Fruit fly (Drosophila melanogaster) whole organism, adult: ENCODE results near the gene dpr20.

ENCODE experiments used
- bab1 ChIP-seq: fragments of 200-800 bp; sonication (Bioruptor generic); optimal IDR thresholded peaks from 3 replicates; lab custom pipeline; 2019; ENCODE audit warnings: missing biosample characterization, mild to moderate bottlenecking, missing genetic modification characterization, moderate library complexity
- tj ChIP-seq: fragments of 200-800 bp; sonication (Bioruptor generic); optimal IDR thresholded peaks from 3 replicates; lab custom pipeline; 2017; ENCODE audit warnings: missing biosample characterization, mild to moderate bottlenecking, missing genetic modification characterization, moderate library complexity

DNA sequence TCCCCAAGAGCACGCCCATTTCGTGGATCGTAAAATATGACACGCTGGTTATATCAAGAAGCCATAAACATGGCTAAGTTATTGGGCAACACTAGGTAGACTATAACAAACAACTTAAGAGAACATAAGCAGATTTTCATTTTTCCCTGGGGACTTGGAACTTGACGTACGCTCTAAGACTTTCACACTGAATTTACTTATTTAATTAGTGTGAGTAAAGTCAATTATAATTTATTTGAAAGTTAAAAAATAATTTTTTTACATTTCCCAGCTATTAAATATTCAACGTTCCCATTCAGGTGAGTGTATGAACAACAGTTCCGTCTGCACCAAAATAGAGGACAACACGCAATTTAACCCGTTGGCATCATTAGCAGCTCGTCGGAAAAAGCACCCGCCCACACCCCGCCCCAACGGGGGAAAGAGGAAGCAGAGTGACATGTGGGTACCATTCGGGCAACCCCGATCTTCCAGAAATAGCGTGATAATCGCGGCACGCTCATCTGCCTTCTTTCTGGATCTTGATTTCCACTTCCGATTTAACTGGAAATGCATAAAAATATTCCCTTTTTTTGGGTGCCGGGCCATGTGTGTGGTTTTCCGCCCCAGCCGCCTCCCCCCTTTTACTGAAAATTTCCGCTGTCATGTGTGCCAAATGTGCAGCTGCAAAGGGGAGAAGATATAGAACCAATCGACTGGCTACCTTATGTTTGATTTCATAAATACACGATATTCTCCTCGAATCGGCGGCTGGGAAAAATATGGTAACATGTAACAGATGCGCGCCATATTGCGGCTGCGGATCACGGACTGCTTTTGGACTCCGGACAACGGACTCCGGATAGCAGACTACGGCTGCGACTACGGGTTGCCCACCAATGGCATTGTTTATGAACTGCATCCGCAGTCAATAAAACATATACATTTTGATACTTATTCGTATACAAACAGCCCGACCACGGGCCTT, 41.5 kb downstream of the dpr20 start:
- TF ChIP-seq bab1 (GFP tag; lab: Kevin White, UChicago) (no peak), tj (GFP tag; lab: Kevin White, UChicago) (no peak)
